Fruit fly (Drosophila melanogaster): ENCODE measurements around the gene CrebA.

CrebA gene

dm6 chr3L:15588514-15589138, 53.4 kb downstream of the CrebA start, which contains the start of gene RhoGAP71E (continued):
- TF ChIP-seq pb (GFP tag; optimal IDR thresholded peaks at IDR 0.05) (peak; percentile 40), Pdp1 (GFP tag; optimal IDR thresholded peaks at IDR 0.05) (peak in 1 of 2 experiments; percentile 48), zfh1 (GFP tag; IDR thresholded peaks at IDR 0.05) (peak; percentile 76), al (GFP tag; IDR thresholded peaks at IDR 0.05) (peak; percentile 51; the same call in 1 of the 2 replicates), D (optimal IDR thresholded peaks at IDR 0.05) (no peak), D (GFP tag; optimal IDR thresholded peaks at IDR 0.05) (peak; percentile 40), CG10274 (GFP tag; optimal IDR thresholded peaks at IDR 0.05) (no peak), TFAM (GFP tag; optimal IDR thresholded peaks at IDR 0.05) (no peak), gcm2 (GFP tag; optimal IDR thresholded peaks at IDR 0.05) (no peak), nom (GFP tag; optimal IDR thresholded peaks at IDR 0.05) (peak; percentile 58), lmd (GFP tag; IDR thresholded peaks at IDR 0.05) (peak; percentile 32; the same call in 1 of the 2 replicates), jigr1 (GFP tag; IDR thresholded peaks at IDR 0.05) (no peak), CG33557 (GFP tag; optimal IDR thresholded peaks at IDR 0.05) (no peak), her (GFP tag; optimal IDR thresholded peaks at IDR 0.05) (peak; percentile 94), Ets65A (GFP tag) (peak; percentile 27), Sox102F (GFP tag; optimal IDR thresholded peaks at IDR 0.05) (no peak), CG11247 (GFP tag; IDR thresholded peaks at IDR 0.05) (peak; percentile 39; the same call in 1 of the 2 replicates), Nf-YA (GFP tag; IDR thresholded peaks at IDR 0.05) (0 out of 2 replicates have a peak, but pooled peaks have one; percentile 30), CG1529 (GFP tag; optimal IDR thresholded peaks at IDR 0.05) (no peak), CG12942 (GFP tag; optimal IDR thresholded peaks at IDR 0.05) (no peak), gce (GFP tag; IDR thresholded peaks at IDR 0.05) (no peak; the same call in 2 of the 3 replicates), tap (tag; optimal IDR thresholded peaks at IDR 0.05) (peak; percentile 49), tx (GFP tag; optimal IDR thresholded peaks at IDR 0.05) (no peak), nerfin-2 (GFP tag; IDR thresholded peaks at IDR 0.05; ENCODE audit: partially characterized antibody) (0 out of 2 replicates have a peak, but pooled peaks have one; percentile 35), CG9932 (GFP tag; IDR thresholded peaks at IDR 0.05) (peak; percentile 57), CkIIα-i1 (GFP tag; IDR thresholded peaks at IDR 0.05) (no peak), sens-2 (GFP tag; IDR thresholded peaks at IDR 0.05) (no peak), ase (GFP tag; IDR thresholded peaks at IDR 0.05) (no peak), z (GFP tag; IDR thresholded peaks at IDR 0.05) (no peak), CoRest (tag; optimal IDR thresholded peaks at IDR 0.05) (peak; percentile 48), BEAF-32 (GFP tag; optimal IDR thresholded peaks at IDR 0.05) (peak; percentile 17), h (optimal IDR thresholded peaks at IDR 0.05) (no peak), CG13624 (GFP tag; optimal IDR thresholded peaks at IDR 0.05) (peak; percentile 37), Hey (tag; optimal IDR thresholded peaks at IDR 0.05) (no peak), bcd (GFP tag; optimal IDR thresholded peaks at IDR 0.05) (no peak), scrt (GFP tag; optimal IDR thresholded peaks at IDR 0.05) (peak; percentile 33), so (GFP tag; IDR thresholded peaks at IDR 0.05) (0 out of 3 replicates have a peak, but pooled peaks have one; percentile 54), CG15073 (GFP tag; optimal IDR thresholded peaks at IDR 0.05) (no peak), CG15011 (GFP tag; optimal IDR thresholded peaks at IDR 0.05) (peak; percentile 13), hb (GFP tag; IDR thresholded peaks at IDR 0.05; ENCODE audit: partially characterized antibody) (no peak), Hr78 (GFP tag; optimal IDR thresholded peaks at IDR 0.05) (no peak), CG42726 (GFP tag; IDR thresholded peaks at IDR 0.05; ENCODE audit: partially characterized antibody) (peak; percentile 54; the same call in 1 of the 2 replicates), HHEX (GFP tag; optimal IDR thresholded peaks at IDR 0.05) (peak; percentile 62), oc (tag; optimal IDR thresholded peaks at IDR 0.05) (peak; percentile 34), fd96Cb (tag; optimal IDR thresholded peaks at IDR 0.05) (peak; percentile 31), usp (GFP tag; optimal IDR thresholded peaks at IDR 0.05) (no peak), caup (GFP tag; optimal IDR thresholded peaks at IDR 0.05; ENCODE audit: severe bottlenecking) (peak; percentile 70), CG7987 (GFP tag; optimal IDR thresholded peaks at IDR 0.05) (peak; percentile 74), dmrt11E (tag; optimal IDR thresholded peaks at IDR 0.05) (peak; percentile 21), kah (GFP tag; optimal IDR thresholded peaks at IDR 0.05) (no peak)

Measured in whole organism, embryonic.